Worm (Caenorhabditis elegans): ENCODE measurements around the gene K10H10.13.

ce11 chrII:14527104-14527503 is 16.0 kb upstream of the K10H10.13 start:
- TF ChIP-seq dpl-1 (GFP tag; optimal IDR thresholded peaks at IDR 0.05) (no peak), ztf-4 (tag; optimal IDR thresholded peaks at IDR 0.05) (no peak), nhr-11 (tag; optimal IDR thresholded peaks at IDR 0.05) (no peak), nhr-90 (tag; optimal IDR thresholded peaks at IDR 0.05; ENCODE audit: poor library complexity) (no peak), nhr-47 (tag; optimal IDR thresholded peaks at IDR 0.05) (no peak), lin-13 (GFP tag; optimal IDR thresholded peaks at IDR 0.05) (no peak), nhr-28 (tag; optimal IDR thresholded peaks at IDR 0.05) (no peak), elt-3 (tag; optimal IDR thresholded peaks at IDR 0.05) (no peak), snpc-4 (tag; optimal IDR thresholded peaks at IDR 0.05) (no peak), C16A3.4 (tag; optimal IDR thresholded peaks at IDR 0.05) (no peak), lsy-2 (tag; optimal IDR thresholded peaks at IDR 0.05) (no peak)
